Fruit fly (Drosophila melanogaster) whole organism, pupa: ENCODE results near the gene CG18258.

Experiments
- CG10348 ChIP-seq: fragments of 200-800 bp; sonication (Bioruptor generic); IDR thresholded peaks from 2 replicates; pipeline ENCODE4 v1.3.6; 2022; ENCODE audit warnings: missing biosample characterization, missing genetic modification characterization
- CG12605 ChIP-seq: fragments of 200-800 bp; sonication (Bioruptor generic); IDR thresholded peaks from 2 replicates; pipeline ENCODE4 v1.3.6; 2022; ENCODE audit warnings: missing biosample characterization, missing genetic modification characterization
- CG13204 ChIP-seq: fragments of 200-800 bp; sonication (Bioruptor generic); optimal IDR thresholded peaks from 2 replicates; lab custom pipeline; 2018; ENCODE audit warnings: missing biosample characterization, mild to moderate bottlenecking, missing genetic modification characterization, moderate library complexity
- CG14655 ChIP-seq: fragments of 200-800 bp; sonication (Bioruptor generic); optimal IDR thresholded peaks from 3 replicates; lab custom pipeline; 2017; ENCODE audit warnings: mild to moderate bottlenecking, missing biosample characterization, missing genetic modification reagents, missing genetic modification characterization
- CG15710 ChIP-seq: fragments of 200-800 bp; sonication (Bioruptor generic); optimal IDR thresholded peaks from 2 replicates; lab custom pipeline; 2018; ENCODE audit warnings: missing biosample characterization, mild to moderate bottlenecking, missing genetic modification characterization, moderate library complexity
- CG17806 ChIP-seq: fragments of 200-800 bp; sonication (Bioruptor generic); optimal IDR thresholded peaks from 2 replicates; lab custom pipeline; 2018; ENCODE audit warnings: missing biosample characterization, mild to moderate bottlenecking, missing genetic modification characterization, moderate library complexity
- CG32121 ChIP-seq: fragments of 200-800 bp; sonication (Bioruptor generic); IDR thresholded peaks from 2 replicates; pipeline ENCODE4 v1.3.6; 2022; ENCODE audit warnings: missing biosample characterization, missing genetic modification characterization
- CG34367 ChIP-seq: fragments of 200-800 bp; sonication (Bioruptor generic); optimal IDR thresholded peaks from 2 replicates; lab custom pipeline; 2018; ENCODE audit warnings: missing biosample characterization, mild to moderate bottlenecking, missing genetic modification characterization
- CG4496 ChIP-seq: fragments of 200-800 bp; sonication (Bioruptor generic); IDR thresholded peaks from 3 replicates; pipeline ENCODE4 v1.3.6; 2022; ENCODE audit warnings: missing biosample characterization, missing genetic modification characterization
- CG8159 ChIP-seq: fragments of 200-800 bp; sonication (Bioruptor generic); optimal IDR thresholded peaks from 3 replicates; lab custom pipeline; 2018; ENCODE audit warnings: missing biosample characterization, mild to moderate bottlenecking, missing genetic modification characterization, moderate library complexity
- CG8301 ChIP-seq: fragments of 200-800 bp; sonication (Bioruptor generic); optimal IDR thresholded peaks from 2 replicates; lab custom pipeline; 2018; ENCODE audit warnings: missing biosample characterization, mild to moderate bottlenecking, missing genetic modification characterization
- CG9948 ChIP-seq: fragments of 200-800 bp; sonication (Bioruptor generic); optimal IDR thresholded peaks from 2 replicates; lab custom pipeline; 2018; ENCODE audit warnings: missing biosample characterization, mild to moderate bottlenecking, missing genetic modification characterization, moderate library complexity
- D1 ChIP-seq: fragments of 200-800 bp; sonication (Bioruptor generic); optimal IDR thresholded peaks from 2 replicates; lab custom pipeline; 2018; ENCODE audit warnings: missing biosample characterization, mild to moderate bottlenecking, missing genetic modification characterization, moderate library complexity
- EcR ChIP-seq: fragments of 200-800 bp; sonication (Bioruptor generic); optimal IDR thresholded peaks from 3 replicates; lab custom pipeline; 2019; ENCODE audit warnings: missing biosample characterization, missing genetic modification characterization, mild to moderate bottlenecking, moderate library complexity, missing genetic modification reagents
- Ets98B ChIP-seq: fragments of 200-800 bp; sonication (Bioruptor generic); IDR thresholded peaks from 2 replicates; pipeline ENCODE4 v1.3.6; 2022; ENCODE audit warnings: missing biosample characterization, missing genetic modification characterization
- Pif1A ChIP-seq: fragments of 200-800 bp; sonication (Bioruptor generic); optimal IDR thresholded peaks from 3 replicates; lab custom pipeline; 2016; ENCODE audit warnings: missing biosample characterization, missing genetic modification characterization
- Pif1B ChIP-seq: fragments of 200-800 bp; sonication (Bioruptor generic); optimal IDR thresholded peaks from 3 replicates; lab custom pipeline; 2016; ENCODE audit warnings: missing biosample characterization, missing genetic modification characterization
- Snoo ChIP-seq: fragments of 200-800 bp; sonication (Bioruptor generic); optimal IDR thresholded peaks from 3 replicates; lab custom pipeline; 2017; ENCODE audit warnings: missing biosample characterization, mild to moderate bottlenecking, missing genetic modification characterization, inconsistent platforms
- fd96Ca ChIP-seq: fragments of 200-800 bp; sonication (Bioruptor generic); IDR thresholded peaks from 3 replicates; pipeline ENCODE4 v1.3.6; 2022; ENCODE audit warnings: missing biosample characterization, missing genetic modification characterization
- gl ChIP-seq: fragments of 200-800 bp; sonication (Bioruptor generic); optimal IDR thresholded peaks from 2 replicates; lab custom pipeline; 2018; ENCODE audit warnings: missing biosample characterization, mild to moderate bottlenecking, missing genetic modification characterization
- rn ChIP-seq: fragments of 200-800 bp; sonication (Bioruptor generic); IDR thresholded peaks from 2 replicates; pipeline ENCODE4 v1.3.6; 2022; ENCODE audit warnings: missing biosample characterization, missing genetic modification characterization

The CG18258 gene

dm6 chrX:17202498-17203162 lies 9.5 kb upstream of the CG18258 start, which contains the start of the genes TTLL1A and CG5070:
Gene TTLL1A, minus strand, starts transcription at chrX:17202598.
Gene CG5070, plus strand, starts transcription at chrX:17203112.
- no peak for TF ChIP-seq Pif1A (GFP tag; lab: Kevin White, UChicago)
- TF ChIP-seq, all 21 proteins: peak for 0

DNA sequence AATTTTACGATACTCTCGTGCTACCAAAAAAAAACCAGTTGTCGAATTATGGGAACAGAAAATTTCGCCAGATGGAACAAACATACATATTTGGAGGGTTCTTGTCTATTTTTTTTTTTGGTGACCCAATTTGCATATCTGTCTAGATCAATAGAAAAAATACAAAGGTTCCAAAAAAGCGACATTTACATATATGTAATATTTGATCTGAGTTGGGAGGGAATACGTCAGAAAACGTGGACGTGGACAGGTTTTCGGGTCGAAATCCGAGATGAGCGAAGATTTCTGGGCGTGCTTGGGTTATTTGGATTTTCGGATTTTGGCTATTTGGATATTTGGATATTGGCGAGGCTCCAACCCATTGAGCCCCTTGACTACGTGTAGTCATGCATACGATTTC lies 7.1 kb upstream of the CG18258 start:
- TF ChIP-seq CG13204 (GFP tag; lab: Kevin White, UChicago) (no peak), CG14655 (GFP tag; lab: Kevin White, UChicago) (no peak), CG8159 (tag; lab: Kevin White, UChicago) (no peak), Pif1B (no peak), Snoo (tag; lab: Kevin White, UChicago) (no peak), rn (GFP tag; lab: Robert Waterston, UW) (no peak), Pif1A (GFP tag; lab: Kevin White, UChicago) (no peak)

dm6 chrX:17206046-17206445 lies 6.1 kb upstream of the CG18258 start, which contains the start of gene CG32564:
Gene CG32564, plus strand, starts transcription at chrX:17206407.
- TF ChIP-seq fd96Ca (no peak), CG17806 (tag; lab: Kevin White, UChicago) (no peak), CG32121 (GFP tag; lab: Robert Waterston, UW) (no peak), rn (GFP tag; lab: Robert Waterston, UW) (no peak), D1 (tag; lab: Kevin White, UChicago) (no peak), CG12605 (no peak), CG10348 (GFP tag; lab: Robert Waterston, UW) (no peak)

DNA sequence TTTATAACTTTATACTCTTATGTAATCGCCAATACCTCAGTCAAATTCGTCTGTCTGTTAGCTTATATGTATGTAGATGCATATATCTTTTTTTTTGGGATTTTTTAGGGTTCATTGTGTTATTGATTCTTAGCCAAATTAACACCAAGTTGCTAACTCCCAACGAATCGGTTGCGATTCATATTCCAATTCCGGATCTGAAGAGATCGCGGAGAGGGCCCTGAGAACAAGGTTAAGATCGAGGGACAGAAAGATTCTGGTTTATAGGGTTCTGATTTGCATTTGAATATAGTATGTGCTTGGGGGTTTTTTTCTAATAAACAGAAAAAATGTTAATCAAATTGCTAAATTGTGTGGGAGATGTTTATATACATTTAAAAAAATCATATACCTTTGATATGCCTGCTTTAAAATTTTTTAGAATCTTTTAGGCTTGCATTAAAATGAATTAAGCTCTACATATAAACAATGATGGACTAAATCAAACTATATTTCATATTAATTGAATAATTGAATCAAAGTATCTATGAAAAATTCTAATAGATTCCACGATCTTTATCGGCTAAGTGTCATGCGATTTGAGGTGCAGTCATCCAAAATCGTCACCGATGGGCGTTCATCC lies 4.1 kb upstream of the CG18258 start, which contains the start of gene CG32563:
CG32563 (plus strand) TSS at position 572 of the 622 bp plus-strand sequence.
- TF ChIP-seq CG15710: no peak
- no peak for TF ChIP-seq gl (tag; lab: Kevin White, UChicago)
- no peak for TF ChIP-seq CG9948 (tag; lab: Kevin White, UChicago)
- no peak for TF ChIP-seq CG8159 (tag; lab: Kevin White, UChicago)
- TF ChIP-seq CG34367: no peak
- no peak for TF ChIP-seq CG13204 (GFP tag; lab: Kevin White, UChicago)
- TF ChIP-seq CG4496 (GFP tag; lab: Robert Waterston, UW): no peak
- TF ChIP-seq D1 (tag; lab: Kevin White, UChicago): no peak
- TF ChIP-seq Pif1A (GFP tag; lab: Kevin White, UChicago): no peak
- TF ChIP-seq CG17806 (tag; lab: Kevin White, UChicago): no peak
- TF ChIP-seq rn (GFP tag; lab: Robert Waterston, UW): no peak
- no peak for TF ChIP-seq CG14655 (GFP tag; lab: Kevin White, UChicago)
- no peak for TF ChIP-seq Pif1B
- no peak for TF ChIP-seq fd96Ca
- TF ChIP-seq CG10348 (GFP tag; lab: Robert Waterston, UW): no peak
- TF ChIP-seq, all 21 proteins: peak for 0

DNA sequence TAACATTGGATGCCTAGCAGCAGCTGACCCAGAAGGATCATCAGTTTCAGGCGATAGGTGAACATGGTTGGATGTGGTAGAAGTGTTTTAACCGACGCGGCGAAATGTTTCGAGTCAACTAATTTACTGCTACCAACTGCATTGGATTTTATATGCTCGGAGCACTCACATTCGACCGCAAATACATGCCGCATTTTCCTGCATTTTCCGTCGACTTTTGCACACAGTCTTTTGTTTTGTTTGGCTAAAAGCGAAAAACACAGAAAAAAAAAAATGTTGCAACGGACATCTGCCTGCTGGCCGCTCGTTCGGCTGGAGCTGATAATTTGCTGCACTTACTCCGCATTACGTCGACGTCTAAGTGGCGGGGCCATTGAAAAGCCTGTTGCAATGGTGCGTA lies 2.2 kb upstream of the CG18258 start, which contains the start of gene CG12995:
CG12995 (minus strand) TSS at position 101 of the 400 bp plus-strand sequence.
- no peak for TF ChIP-seq CG17806 (tag; lab: Kevin White, UChicago)

dm6 chrX:17215004-17215403 lies 2.9 kb downstream of the CG18258 start, which contains the start of gene CG5162:
Gene CG5162, plus strand, starts transcription at chrX:17215304.
- no peak for TF ChIP-seq Pif1A (GFP tag; lab: Kevin White, UChicago)
- no peak for TF ChIP-seq CG9948 (tag; lab: Kevin White, UChicago)
- no peak for TF ChIP-seq CG34367
- no peak for TF ChIP-seq D1 (tag; lab: Kevin White, UChicago)
- TF ChIP-seq CG15710: no peak
- no peak for TF ChIP-seq fd96Ca
- TF ChIP-seq CG12605: no peak
- no peak for TF ChIP-seq EcR (GFP tag; lab: Kevin White, UChicago)
- TF ChIP-seq Snoo (tag; lab: Kevin White, UChicago): no peak
- TF ChIP-seq CG8301 (tag; lab: Kevin White, UChicago): no peak
- no peak for TF ChIP-seq CG14655 (GFP tag; lab: Kevin White, UChicago)
- TF ChIP-seq CG17806 (tag; lab: Kevin White, UChicago): no peak
- TF ChIP-seq Ets98B (GFP tag; lab: Robert Waterston, UW): no peak
- TF ChIP-seq CG13204 (GFP tag; lab: Kevin White, UChicago): no peak
- no peak for TF ChIP-seq Pif1B
